Worm (Caenorhabditis elegans) whole organism, L4/young adult: ENCODE data around the gene rgs-11.

ENCODE experiments used
- W03F9.2 ChIP-seq: fragments of 150-350 bp; optimal IDR thresholded peaks from 2 replicates; lab custom pipeline; 2014; ENCODE audit warnings: missing biosample characterization, missing genetic modification characterization
- dao-5 ChIP-seq: sonication (generic microtip); optimal IDR thresholded peaks from 2 replicates; lab custom pipeline; 2016; ENCODE audit warnings: missing genotype, missing genetic modification characterization, moderate library complexity, missing compliant biosample characterization
- him-1 ChIP-seq: sonication (generic microtip); optimal IDR thresholded peaks from 2 replicates; lab custom pipeline; 2016; ENCODE audit warnings: missing genotype, missing genetic modification reagents, missing genetic modification characterization, missing compliant biosample characterization

ce11 chrX:14993744-14994143 lies 29.4 kb downstream of the rgs-11 start:
- TF ChIP-seq dao-5 (tag; lab: Kevin White, UChicago) (no peak), W03F9.2 (tag; lab: Kevin White, UChicago) (no peak), him-1 (tag; lab: Kevin White, UChicago) (no peak)
